Fruit fly (Drosophila melanogaster): ENCODE results near the gene CG31688.

The CG31688 gene

DNA sequence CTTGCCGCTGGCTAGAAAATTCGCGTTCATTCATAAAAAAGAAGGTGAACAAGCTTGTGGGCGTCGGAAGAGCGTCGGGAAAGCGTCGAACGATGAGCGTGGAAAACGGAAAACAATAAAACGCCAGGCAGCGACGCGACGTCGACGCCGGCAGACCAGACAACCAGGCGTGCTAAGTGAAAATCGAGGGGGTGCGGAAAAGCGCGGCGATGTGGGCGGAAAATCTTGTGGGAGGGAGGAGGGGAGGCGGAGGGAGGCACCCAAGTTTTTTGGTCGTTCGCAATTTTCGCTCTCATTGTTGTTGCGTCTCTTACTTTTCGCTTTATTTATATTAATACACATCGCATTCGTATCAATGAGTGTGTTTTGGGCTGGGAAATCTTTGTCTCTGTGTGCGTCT lies 25.1 kb upstream of the CG31688 start:
- no peak for TF ChIP-seq CG5204 (GFP tag; optimal IDR thresholded peaks at IDR 0.05)
- TF ChIP-seq tj (GFP tag; optimal IDR thresholded peaks at IDR 0.05): no peak
- TF ChIP-seq toe (GFP tag; optimal IDR thresholded peaks at IDR 0.05): no peak
- no peak for TF ChIP-seq bab1 (GFP tag; optimal IDR thresholded peaks at IDR 0.05)
- TF ChIP-seq CG1620 (GFP tag; optimal IDR thresholded peaks at IDR 0.05): no peak
- TF ChIP-seq ovo (GFP tag; optimal IDR thresholded peaks at IDR 0.05): no peak
- TF ChIP-seq CG7101 (tag; optimal IDR thresholded peaks at IDR 0.05): no peak
- no peak for TF ChIP-seq pad (GFP tag; optimal IDR thresholded peaks at IDR 0.05)
- TF ChIP-seq kay (GFP tag; ENCODE audit: borderline replicate concordance): no peak
- TF ChIP-seq CG12768 (GFP tag; optimal IDR thresholded peaks at IDR 0.05): no peak
- no peak for TF ChIP-seq Hr96 (GFP tag; optimal IDR thresholded peaks at IDR 0.05)
- no peak for TF ChIP-seq Mnt (GFP tag; optimal IDR thresholded peaks at IDR 0.05)
- TF ChIP-seq Crg-1 (GFP tag; optimal IDR thresholded peaks at IDR 0.05): no peak
- no peak for TF ChIP-seq CG14711 (tag; optimal IDR thresholded peaks at IDR 0.05)

DNA sequence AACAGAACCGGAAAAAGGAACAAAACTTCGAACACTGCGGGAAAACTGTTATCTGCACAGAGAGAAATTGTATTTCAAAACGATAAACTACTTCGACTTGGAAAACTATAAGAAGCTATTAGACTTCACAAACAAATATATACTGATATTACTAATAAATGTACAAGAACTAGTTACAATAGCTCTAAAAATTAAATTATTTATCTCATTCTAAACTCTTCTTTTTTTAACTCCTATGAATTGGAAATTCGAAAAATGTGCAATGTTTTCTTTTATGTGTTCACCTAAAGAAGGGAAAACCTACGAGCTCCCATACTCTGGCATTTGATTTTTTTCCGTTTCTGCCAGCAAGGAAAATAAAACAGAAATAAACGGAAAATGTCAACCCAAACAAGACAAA lies 24.6 kb upstream of the CG31688 start:
- no peak for TF ChIP-seq CG14711 (tag; optimal IDR thresholded peaks at IDR 0.05)
- TF ChIP-seq CG11617 (GFP tag; optimal IDR thresholded peaks at IDR 0.05): no peak
- TF ChIP-seq CG7101 (tag; optimal IDR thresholded peaks at IDR 0.05): no peak
- peak; percentile 51 for TF ChIP-seq kay (GFP tag; ENCODE audit: borderline replicate concordance)
- TF ChIP-seq ovo (GFP tag; optimal IDR thresholded peaks at IDR 0.05): no peak
- TF ChIP-seq CG5204 (GFP tag; optimal IDR thresholded peaks at IDR 0.05): no peak
- no peak for TF ChIP-seq toe (GFP tag; optimal IDR thresholded peaks at IDR 0.05)
- TF ChIP-seq Crg-1 (GFP tag; optimal IDR thresholded peaks at IDR 0.05): no peak

DNA sequence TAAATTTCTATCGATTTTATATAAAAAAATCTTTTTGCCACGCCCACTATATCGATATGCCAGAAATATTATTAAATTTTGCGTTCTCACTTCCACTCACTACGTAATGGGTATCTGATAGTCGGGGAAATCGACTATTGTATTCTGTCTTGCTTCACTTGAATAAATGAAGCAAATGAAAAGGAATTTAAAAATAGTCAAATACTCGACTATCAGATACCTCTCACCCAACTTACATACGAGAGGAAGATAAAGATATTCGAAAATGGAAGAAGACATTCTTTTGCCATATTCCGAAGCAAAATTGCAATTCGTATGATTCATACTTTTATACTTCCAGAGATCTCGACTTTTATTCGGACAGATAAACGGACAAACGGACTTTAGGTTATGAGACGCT lies 12.2 kb upstream of the CG31688 start:
- TF ChIP-seq toe (GFP tag; optimal IDR thresholded peaks at IDR 0.05): no peak
- no peak for TF ChIP-seq Hr96 (GFP tag; optimal IDR thresholded peaks at IDR 0.05)
- TF ChIP-seq cic (GFP tag; optimal IDR thresholded peaks at IDR 0.05): no peak
- no peak for TF ChIP-seq CG11617 (GFP tag; optimal IDR thresholded peaks at IDR 0.05)
- TF ChIP-seq CG5204 (GFP tag; optimal IDR thresholded peaks at IDR 0.05): no peak
- no peak for TF ChIP-seq ovo (GFP tag; optimal IDR thresholded peaks at IDR 0.05)
- no peak for TF ChIP-seq tj (GFP tag; optimal IDR thresholded peaks at IDR 0.05)
- no peak for TF ChIP-seq CG12768 (GFP tag; optimal IDR thresholded peaks at IDR 0.05)
- no peak for TF ChIP-seq Mnt (GFP tag; optimal IDR thresholded peaks at IDR 0.05)
- TF ChIP-seq CG7045 (GFP tag; optimal IDR thresholded peaks at IDR 0.05): no peak
- no peak for TF ChIP-seq cnc (optimal IDR thresholded peaks at IDR 0.05)
- TF ChIP-seq CG33017 (tag; optimal IDR thresholded peaks at IDR 0.05): no peak
- no peak for TF ChIP-seq CG14711 (tag; optimal IDR thresholded peaks at IDR 0.05)
- TF ChIP-seq kay (GFP tag; ENCODE audit: borderline replicate concordance): no peak
- TF ChIP-seq Crg-1 (GFP tag; optimal IDR thresholded peaks at IDR 0.05): no peak
- no peak for TF ChIP-seq CG1620 (GFP tag; optimal IDR thresholded peaks at IDR 0.05)

DNA sequence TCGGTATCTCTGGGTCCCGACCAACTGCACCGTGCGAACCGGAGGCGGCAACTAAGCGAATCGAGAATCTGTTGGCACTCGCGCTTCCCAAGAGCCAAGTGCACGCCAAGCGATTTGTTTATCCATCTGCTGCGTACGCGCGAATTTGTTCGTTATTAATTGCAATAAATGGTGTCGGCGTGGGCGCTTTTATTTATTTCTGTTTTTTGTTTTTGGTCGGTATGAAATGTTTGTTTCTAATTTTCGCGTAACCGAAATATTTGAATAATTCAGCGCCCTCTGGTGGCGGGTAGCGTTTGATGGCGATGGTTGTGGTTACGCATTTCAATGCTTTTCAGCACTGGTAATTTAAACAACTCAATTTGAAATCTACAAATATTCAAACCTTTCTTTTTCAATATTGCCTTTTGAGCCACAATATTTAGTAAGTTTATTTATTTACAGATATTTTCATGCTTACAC lies 11.2 kb upstream of the CG31688 start, which contains the start of gene CG10947:
TSS of gene CG10947 (minus strand) at position 51 of the 462 bp plus-strand sequence.
- TF ChIP-seq Hr96 (GFP tag; optimal IDR thresholded peaks at IDR 0.05) (peak; percentile 45), ovo (GFP tag; optimal IDR thresholded peaks at IDR 0.05) (peak; percentile 40), toe (GFP tag; optimal IDR thresholded peaks at IDR 0.05) (peak; percentile 60), kay (GFP tag; ENCODE audit: borderline replicate concordance) (no peak), CG5204 (GFP tag; optimal IDR thresholded peaks at IDR 0.05) (peak; percentile 14), CG7101 (tag; optimal IDR thresholded peaks at IDR 0.05) (peak; percentile 46), CG14711 (tag; optimal IDR thresholded peaks at IDR 0.05) (no peak), CG1620 (GFP tag; optimal IDR thresholded peaks at IDR 0.05) (peak; percentile 79), CG7045 (GFP tag; optimal IDR thresholded peaks at IDR 0.05) (peak; percentile 2), bab1 (GFP tag; optimal IDR thresholded peaks at IDR 0.05) (peak; percentile 76), Mnt (GFP tag; optimal IDR thresholded peaks at IDR 0.05) (peak; percentile 29), pad (GFP tag; optimal IDR thresholded peaks at IDR 0.05) (peak; percentile 24), CG11617 (GFP tag; optimal IDR thresholded peaks at IDR 0.05) (no peak), Crg-1 (GFP tag; optimal IDR thresholded peaks at IDR 0.05) (peak; percentile 59)

DNA sequence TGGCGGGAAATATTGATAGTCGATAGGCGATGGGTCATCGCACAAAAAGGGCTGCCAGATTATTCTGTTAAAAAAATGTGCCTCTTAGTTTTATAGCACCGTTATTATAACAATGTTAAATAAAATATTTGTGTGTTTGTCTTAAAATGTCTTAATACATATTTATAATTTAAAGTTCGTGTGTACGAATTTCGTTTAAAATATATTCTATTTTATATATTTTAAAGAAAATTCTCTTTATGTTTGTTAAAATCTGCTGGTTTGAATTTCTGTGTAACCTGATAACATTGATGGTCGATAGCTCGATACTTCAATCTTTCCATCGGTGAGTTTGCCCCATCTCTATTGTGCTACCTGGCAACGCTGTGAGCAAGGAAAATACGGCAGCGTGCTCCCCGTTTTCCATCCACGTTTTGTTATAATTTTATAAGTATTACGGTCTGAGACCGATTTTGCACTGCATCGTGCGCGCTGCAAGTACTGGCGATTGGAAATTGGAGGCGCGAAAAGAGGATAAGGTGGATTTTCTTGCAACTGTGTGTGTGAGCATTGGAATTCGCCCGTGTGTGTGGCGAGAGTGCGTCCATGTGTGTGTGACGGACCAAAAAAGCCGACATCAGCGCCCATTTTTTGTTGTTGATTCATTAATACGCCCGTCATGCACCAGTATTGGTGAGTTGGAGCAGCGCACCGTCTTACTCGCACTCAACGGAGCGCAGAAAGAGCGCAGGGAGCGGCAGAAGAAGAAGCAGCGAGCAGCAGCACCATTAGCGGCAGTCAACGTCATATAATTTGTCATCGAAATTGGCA lies 9.0 kb upstream of the CG31688 start, which contains the start of the genes CG10949 and Arpc2:
TSS of gene CG10949 (minus strand) at position 165 of the 810 bp plus-strand sequence.
TSS of gene Arpc2 (plus strand) at position 304 of the 810 bp plus-strand sequence.
- TF ChIP-seq Mnt (GFP tag; optimal IDR thresholded peaks at IDR 0.05) (peak; percentile 92), CG1620 (GFP tag; optimal IDR thresholded peaks at IDR 0.05) (peak; percentile 54), Hr96 (GFP tag; optimal IDR thresholded peaks at IDR 0.05) (no peak), CG7045 (GFP tag; optimal IDR thresholded peaks at IDR 0.05) (no peak), toe (GFP tag; optimal IDR thresholded peaks at IDR 0.05) (peak; percentile 67), ovo (GFP tag; optimal IDR thresholded peaks at IDR 0.05) (peak; percentile 47), CG7101 (tag; optimal IDR thresholded peaks at IDR 0.05) (peak; percentile 74), Clk (GFP tag; optimal IDR thresholded peaks at IDR 0.05) (peak; percentile 30), kay (GFP tag; ENCODE audit: borderline replicate concordance) (peak; percentile 97), cnc (optimal IDR thresholded peaks at IDR 0.05) (no peak), CG33017 (tag; optimal IDR thresholded peaks at IDR 0.05) (peak; percentile 75), pad (GFP tag; optimal IDR thresholded peaks at IDR 0.05) (no peak), CG14711 (tag; optimal IDR thresholded peaks at IDR 0.05) (peak; percentile 72), cic (GFP tag; optimal IDR thresholded peaks at IDR 0.05) (peak; percentile 45), CG11617 (GFP tag; optimal IDR thresholded peaks at IDR 0.05) (peak; percentile 67), bab1 (GFP tag; optimal IDR thresholded peaks at IDR 0.05) (no peak), CG12768 (GFP tag; optimal IDR thresholded peaks at IDR 0.05) (peak; percentile 31), CG5204 (GFP tag; optimal IDR thresholded peaks at IDR 0.05) (peak; percentile 56), tj (GFP tag; optimal IDR thresholded peaks at IDR 0.05) (peak; percentile 92), Crg-1 (GFP tag; optimal IDR thresholded peaks at IDR 0.05) (peak; percentile 59)
